Worm (Caenorhabditis elegans) whole organism, L4 larva: ENCODE results near the gene Y43F8A.1.

Source experiments
- lin-13 ChIP-seq: fragments of 150-350 bp; optimal IDR thresholded peaks from 2 replicates; lab custom pipeline; 2014; ENCODE audit warnings: missing biosample characterization, missing genetic modification reagents, missing genetic modification characterization
- lin-15B ChIP-seq: fragments of 150-350 bp; sonication (generic microtip); optimal IDR thresholded peaks from 3 replicates; lab custom pipeline; 2014; ENCODE audit warnings: missing biosample characterization, missing genetic modification characterization
- mdl-1 ChIP-seq, 2 experiments: fragments of 150-350 bp in 1 of 2; sonication (generic microtip) in 1 of 2; optimal IDR thresholded peaks; 2 replicates each; lab custom pipeline; 2014 to 2017; ENCODE audit warnings: missing biosample characterization in 2 of 2, missing genetic modification characterization in 2 of 2

- TF ChIP-seq lin-15B (tag; lab: Kevin White, UChicago), result no peak
- TF ChIP-seq mdl-1 (tag; optimal IDR thresholded peaks at IDR 0.05; lab: Kevin White, UChicago), result no peak
- TF ChIP-seq lin-13, result no peak
These were observed 47.5 kb downstream of the Y43F8A.1 start, which contains the start of gene C25F9.15 for ce11 chrV:19417836-19418235.
